Worm (Caenorhabditis elegans): Measurements from ENCODE around the gene clec-216.
A peak's percentile ranks its signal among the peaks of the same experiment; 100 is the strongest.

Gene clec-216

ce11 chrV:7983381-7984052 is 30.8 kb upstream of the clec-216 start, which contains the start of the genes natb-1 and abhd-12 (continued):
- TF ChIP-seq tbp1 (GFP tag; optimal IDR thresholded peaks at IDR 0.05), result no peak
- TF ChIP-seq rcor-1 (GFP tag; IDR thresholded peaks at IDR 0.05), result no peak
- no peak for TF ChIP-seq attf-3 (GFP tag; conservative IDR thresholded peaks at IDR 0.05)
- TF ChIP-seq snpc-4 (GFP tag; optimal IDR thresholded peaks at IDR 0.05), result no peak
- peak in 2 of 4 experiments; percentile 18 to 19 for TF ChIP-seq snpc-4 (tag; optimal IDR thresholded peaks at IDR 0.05)
- TF ChIP-seq attf-5 (GFP tag; optimal IDR thresholded peaks at IDR 0.05), result peak; percentile 91
- no peak for TF ChIP-seq C17E4.6 (GFP tag; IDR thresholded peaks at IDR 0.05)
- no peak for TF ChIP-seq D2030.7 (GFP tag; IDR thresholded peaks at IDR 0.05)
- no peak for TF ChIP-seq lag-1 (GFP tag; IDR thresholded peaks at IDR 0.05)
- no peak for TF ChIP-seq nfyb-1 (GFP tag; IDR thresholded peaks at IDR 0.05)
- no peak for TF ChIP-seq bed-2 (GFP tag; IDR thresholded peaks at IDR 0.05)
- TF ChIP-seq nfya-1 (tag; optimal IDR thresholded peaks at IDR 0.05; ENCODE audit: borderline replicate concordance, insufficient read depth), result no peak
- TF ChIP-seq F10E7.11 (tag; optimal IDR thresholded peaks at IDR 0.05), result no peak
- TF ChIP-seq mcd-1 (GFP tag; IDR thresholded peaks at IDR 0.05), result no peak
- peak; percentile 1 for TF ChIP-seq lin-54 (GFP tag; optimal IDR thresholded peaks at IDR 0.05)
- no peak for TF ChIP-seq F37B4.10 (GFP tag; IDR thresholded peaks at IDR 0.05)
- TF ChIP-seq madf-3 (GFP tag; IDR thresholded peaks at IDR 0.05), result no peak
- no peak for TF ChIP-seq ztf-25 (GFP tag; IDR thresholded peaks at IDR 0.05)

ce11 chrV:7980993-7981595 is 28.3 kb upstream of the clec-216 start, which contains the start of gene F26D11.1:
Gene F26D11.1 (plus strand): TSS chrV:7981545.
- TF ChIP-seq lsl-1 (GFP tag; optimal IDR thresholded peaks at IDR 0.05), result peak; percentile 74
- peak; percentile 77 for TF ChIP-seq xnd-1 (tag; optimal IDR thresholded peaks at IDR 0.05)
- peak; percentile 87 for TF ChIP-seq madf-8 (GFP tag; conservative IDR thresholded peaks at IDR 0.05)
- TF ChIP-seq B0035.1 (tag; optimal IDR thresholded peaks at IDR 0.05), result no peak
- peak; percentile 82 for TF ChIP-seq madf-6 (GFP tag; IDR thresholded peaks at IDR 0.05)

ce11 chrV:7980370-7980987 is 27.7 kb upstream of the clec-216 start:
- TF ChIP-seq hrde-1 (tag; optimal IDR thresholded peaks at IDR 0.05; ENCODE audit: borderline replicate concordance) (no peak), pbrm-1 (GFP tag; IDR thresholded peaks at IDR 0.05) (no peak), F37B4.10 (GFP tag; IDR thresholded peaks at IDR 0.05) (no peak), lin-35 (GFP tag; optimal IDR thresholded peaks at IDR 0.05) (no peak), ceh-40 (GFP tag; IDR thresholded peaks at IDR 0.05) (no peak), Y53G8AR.9 (GFP tag; conservative IDR thresholded peaks at IDR 0.05) (no peak), Y67H2A.10 (GFP tag; conservative IDR thresholded peaks at IDR 0.05) (no peak), ztf-25 (GFP tag; IDR thresholded peaks at IDR 0.05) (no peak), K12H6.12 (tag; optimal IDR thresholded peaks at IDR 0.05) (peak; percentile 10), somi-1 (GFP tag; optimal IDR thresholded peaks at IDR 0.05) (peak; percentile 20), gei-17 (GFP tag; optimal IDR thresholded peaks at IDR 0.05) (no peak), cebp-1 (GFP tag; IDR thresholded peaks at IDR 0.05) (no peak), cebp-1 (tag; optimal IDR thresholded peaks at IDR 0.05) (peak; percentile 25), unc-62 (GFP tag; optimal IDR thresholded peaks at IDR 0.05) (no peak), zfh-2 (GFP tag; conservative IDR thresholded peaks at IDR 0.05) (peak; percentile 56), nhr-80 (tag; optimal IDR thresholded peaks at IDR 0.05) (no peak)

Measured in whole organism, young adult.